Fruit fly (Drosophila melanogaster) S2 (cell line): ENCODE data around the gene CG13258.

Experiments
- CG8478 ChIP-seq: fragments of >200 bp; optimal IDR thresholded peaks from 2 replicates; lab custom pipeline; 2018
- CTCF ChIP-seq, 2 experiments: fragments of >200 bp; optimal IDR thresholded peaks; 2 replicates each; lab custom pipeline; 2018

The CG13258 gene

dm6 chr2L:16273439-16273838 lies 19.4 kb downstream of the CG13258 start:
- no peak for TF ChIP-seq CG8478 (lab: Kevin White, UChicago)
- TF ChIP-seq CTCF (optimal IDR thresholded peaks at IDR 0.05; lab: Kevin White, UChicago) = no peak

- TF ChIP-seq CG8478 (lab: Kevin White, UChicago) (no peak), CTCF (optimal IDR thresholded peaks at IDR 0.05; lab: Kevin White, UChicago) (no peak)
These were observed 20.1 kb downstream of the CG13258 start for dm6 chr2L:16272730-16273129.

dm6 chr2L:16271486-16271806 lies 21.4 kb downstream of the CG13258 start:
- TF ChIP-seq CTCF (optimal IDR thresholded peaks at IDR 0.05; lab: Kevin White, UChicago) = no peak

- TF ChIP-seq CTCF (optimal IDR thresholded peaks at IDR 0.05; lab: Kevin White, UChicago) (no peak), CG8478 (lab: Kevin White, UChicago) (no peak)
These were observed 21.9 kb downstream of the CG13258 start for dm6 chr2L:16270667-16271485.

dm6 chr2L:16269232-16270134 lies 23.3 kb downstream of the CG13258 start:
- no peak for TF ChIP-seq CG8478 (lab: Kevin White, UChicago)
- TF ChIP-seq CTCF (optimal IDR thresholded peaks at IDR 0.05; lab: Kevin White, UChicago) = no peak

dm6 chr2L:16268869-16269231 lies 24.0 kb downstream of the CG13258 start:
- TF ChIP-seq CG8478 (lab: Kevin White, UChicago) (no peak), CTCF (optimal IDR thresholded peaks at IDR 0.05; lab: Kevin White, UChicago) (no peak)

dm6 chr2L:16268107-16268539 lies 24.7 kb downstream of the CG13258 start:
- no peak for TF ChIP-seq CG8478 (lab: Kevin White, UChicago)
- TF ChIP-seq CTCF (optimal IDR thresholded peaks at IDR 0.05; lab: Kevin White, UChicago) = no peak

- TF ChIP-seq CTCF (optimal IDR thresholded peaks at IDR 0.05; lab: Kevin White, UChicago) (no peak), CG8478 (lab: Kevin White, UChicago) (no peak)
These were observed 25.4 kb downstream of the CG13258 start for dm6 chr2L:16267159-16268065.

dm6 chr2L:16263723-16264122 lies 29.1 kb downstream of the CG13258 start:
- TF ChIP-seq CG8478 (lab: Kevin White, UChicago) = no peak
- no peak for TF ChIP-seq CTCF (optimal IDR thresholded peaks at IDR 0.05; lab: Kevin White, UChicago)

- TF ChIP-seq CG8478 (lab: Kevin White, UChicago) (no peak), CTCF (optimal IDR thresholded peaks at IDR 0.05; lab: Kevin White, UChicago) (no peak)
These were observed 31.1 kb downstream of the CG13258 start, which contains the start of the genes twe and CG4935 for dm6 chr2L:16261576-16262217. twe (minus strand) TSS chr2L:16261877. CG4935 (plus strand) TSS chr2L:16262141.

dm6 chr2L:16257227-16258071 lies 35.4 kb downstream of the CG13258 start, which contains the start of the genes PRL-1 and EndoGI:
PRL-1 (minus strand) TSS chr2L:16257606.
EndoGI (plus strand) TSS chr2L:16257688.
- TF ChIP-seq CTCF (optimal IDR thresholded peaks at IDR 0.05; lab: Kevin White, UChicago) (peak in 1 of 2 experiments; percentile 45), CG8478 (lab: Kevin White, UChicago) (no peak)

- TF ChIP-seq CTCF (optimal IDR thresholded peaks at IDR 0.05; lab: Kevin White, UChicago) (no peak), CG8478 (lab: Kevin White, UChicago) (no peak)
These were observed 36.7 kb downstream of the CG13258 start for dm6 chr2L:16256118-16256435.
